Fruit fly (Drosophila melanogaster): ENCODE results near the gene Ptpa.

The Ptpa gene

dm6 chr2L:3348146-3348747 is 28.6 kb upstream of the Ptpa start (continued):
- TF ChIP-seq Trl (optimal IDR thresholded peaks at IDR 0.05) (no peak), Trl (GFP tag; optimal IDR thresholded peaks at IDR 0.05) (peak; percentile 51), slou (GFP tag; optimal IDR thresholded peaks at IDR 0.05) (no peak), CG8924 (tag; optimal IDR thresholded peaks at IDR 0.05) (peak; percentile 78), CG12219 (GFP tag; optimal IDR thresholded peaks at IDR 0.05) (peak; percentile 73), Doc3 (GFP tag; IDR thresholded peaks at IDR 0.05; ENCODE audit: partially characterized antibody) (no peak), ranshi (GFP tag; IDR thresholded peaks at IDR 0.05) (peak; percentile 86), Camta (GFP tag; optimal IDR thresholded peaks at IDR 0.05) (peak; percentile 65), Tbp (GFP tag; optimal IDR thresholded peaks at IDR 0.05) (no peak), Bdp1 (GFP tag; optimal IDR thresholded peaks at IDR 0.05) (peak; percentile 60), emc (GFP tag; optimal IDR thresholded peaks at IDR 0.05) (no peak), ftz-f1 (GFP tag; optimal IDR thresholded peaks at IDR 0.05) (no peak), CG30431 (GFP tag; optimal IDR thresholded peaks at IDR 0.05) (peak; percentile 29), onecut (GFP tag; IDR thresholded peaks at IDR 0.05) (peak; percentile 80), gsb-n (tag; optimal IDR thresholded peaks at IDR 0.05) (peak; percentile 81), seq (GFP tag; IDR thresholded peaks at IDR 0.05) (peak; percentile 47), row (GFP tag; IDR thresholded peaks at IDR 0.05) (peak; percentile 84), Bgb (GFP tag; IDR thresholded peaks at IDR 0.05; ENCODE audit: partially characterized antibody) (peak; percentile 39; the same call in 1 of the 2 replicates), yki (optimal IDR thresholded peaks at IDR 0.05) (no peak), org-1 (GFP tag; optimal IDR thresholded peaks at IDR 0.05) (peak; percentile 73), CG7357 (GFP tag; IDR thresholded peaks at IDR 0.05) (peak; percentile 69), Hr78 (GFP tag; optimal IDR thresholded peaks at IDR 0.05) (no peak), pros (GFP tag; optimal IDR thresholded peaks at IDR 0.05) (no peak), corto (GFP tag; optimal IDR thresholded peaks at IDR 0.05) (peak; percentile 42), nerfin-2 (GFP tag; IDR thresholded peaks at IDR 0.05; ENCODE audit: partially characterized antibody) (0 out of 2 replicates have a peak, but pooled peaks have one; percentile 24), caup (GFP tag; optimal IDR thresholded peaks at IDR 0.05; ENCODE audit: severe bottlenecking) (peak; percentile 12), NC2β (GFP tag; optimal IDR thresholded peaks at IDR 0.05) (peak; percentile 66), Dp (GFP tag; optimal IDR thresholded peaks at IDR 0.05) (no peak), CG6683 (GFP tag; optimal IDR thresholded peaks at IDR 0.05) (peak; percentile 24), MESR4 (GFP tag; optimal IDR thresholded peaks at IDR 0.05) (peak; percentile 12), CG2678 (tag; optimal IDR thresholded peaks at IDR 0.05) (peak; percentile 87), CG12299 (tag; optimal IDR thresholded peaks at IDR 0.05) (peak; percentile 14), zen2 (GFP tag; IDR thresholded peaks at IDR 0.05; ENCODE audit: partially characterized antibody) (no peak), Nf-YC (tag; optimal IDR thresholded peaks at IDR 0.05) (no peak), CG10979 (tag; optimal IDR thresholded peaks at IDR 0.05) (peak; percentile 88), CG2712 (tag; optimal IDR thresholded peaks at IDR 0.05) (peak; percentile 91), sd (tag; optimal IDR thresholded peaks at IDR 0.05) (peak; percentile 6), Ets97D (GFP tag; optimal IDR thresholded peaks at IDR 0.05) (peak; percentile 31), eve (GFP tag; optimal IDR thresholded peaks at IDR 0.05) (peak in 1 of 2 experiments; percentile 88), CG10321 (GFP tag; IDR thresholded peaks at IDR 0.05) (peak; percentile 32; the same call in 1 of the 2 replicates), CG1529 (GFP tag; optimal IDR thresholded peaks at IDR 0.05) (peak; percentile 85), CHES-1-like (GFP tag; optimal IDR thresholded peaks at IDR 0.05) (peak; percentile 4), CG2120 (GFP tag; optimal IDR thresholded peaks at IDR 0.05) (no peak), shn (GFP tag; optimal IDR thresholded peaks at IDR 0.05) (peak; percentile 61), Atf6 (GFP tag; IDR thresholded peaks at IDR 0.05) (peak; percentile 48; the same call in 1 of the 2 replicates), hbn (GFP tag; IDR thresholded peaks at IDR 0.05; ENCODE audit: partially characterized antibody) (no peak), tna (GFP tag; IDR thresholded peaks at IDR 0.05; ENCODE audit: partially characterized antibody) (no peak), HmgZ (tag; optimal IDR thresholded peaks at IDR 0.05) (no peak), nerfin-1 (tag; optimal IDR thresholded peaks at IDR 0.05) (peak; percentile 78), CG6175 (GFP tag; IDR thresholded peaks at IDR 0.05) (0 out of 3 replicates have a peak, but pooled peaks have one; percentile 57)
